Worm (Caenorhabditis elegans) whole organism, L2 larva: ENCODE data around the gene R05G6.9.

ENCODE experiments used
- alr-1 ChIP-seq: fragments of 150-350 bp; optimal IDR thresholded peaks from 2 replicates; lab custom pipeline; 2014; ENCODE audit warnings: missing biosample characterization, missing genetic modification characterization
- blmp-1 ChIP-seq: sonication (generic microtip); optimal IDR thresholded peaks from 2 replicates; lab custom pipeline; 2017; ENCODE audit warnings: missing genetic modification characterization, mild to moderate bottlenecking, missing compliant biosample characterization, antibody characterized with exemption, moderate library complexity; ENCODE audit not compliant: insufficient read depth
- ceh-16 ChIP-seq: fragments of 150-350 bp; optimal IDR thresholded peaks from 2 replicates; lab custom pipeline; 2014; ENCODE audit warnings: missing biosample characterization, missing genetic modification characterization
- ceh-82 ChIP-seq: fragments of 150-350 bp; optimal IDR thresholded peaks from 2 replicates; lab custom pipeline; 2014; ENCODE audit warnings: missing biosample characterization, missing genetic modification characterization
- dmd-4 ChIP-seq: sonication (generic microtip); optimal IDR thresholded peaks from 2 replicates; lab custom pipeline; 2017; ENCODE audit warnings: missing biosample characterization, missing genetic modification characterization
- fos-1 ChIP-seq: fragments of 150-350 bp; optimal IDR thresholded peaks from 2 replicates; lab custom pipeline; 2014; ENCODE audit warnings: missing biosample characterization, missing genetic modification characterization
- lin-39 ChIP-seq: fragments of 150-350 bp; optimal IDR thresholded peaks from 2 replicates; lab custom pipeline; 2014; ENCODE audit warnings: missing biosample characterization, missing genetic modification reagents, missing genetic modification characterization
- nhr-10 ChIP-seq: sonication (generic microtip); optimal IDR thresholded peaks from 2 replicates; lab custom pipeline; 2017; ENCODE audit warnings: missing biosample characterization, missing genetic modification characterization
- nhr-77 ChIP-seq: fragments of 150-350 bp; optimal IDR thresholded peaks from 2 replicates; lab custom pipeline; 2014; ENCODE audit warnings: missing biosample characterization, missing genetic modification characterization
- zag-1 ChIP-seq: fragments of 150-350 bp; optimal IDR thresholded peaks from 2 replicates; lab custom pipeline; 2014; ENCODE audit warnings: missing biosample characterization, missing genetic modification characterization

DNA sequence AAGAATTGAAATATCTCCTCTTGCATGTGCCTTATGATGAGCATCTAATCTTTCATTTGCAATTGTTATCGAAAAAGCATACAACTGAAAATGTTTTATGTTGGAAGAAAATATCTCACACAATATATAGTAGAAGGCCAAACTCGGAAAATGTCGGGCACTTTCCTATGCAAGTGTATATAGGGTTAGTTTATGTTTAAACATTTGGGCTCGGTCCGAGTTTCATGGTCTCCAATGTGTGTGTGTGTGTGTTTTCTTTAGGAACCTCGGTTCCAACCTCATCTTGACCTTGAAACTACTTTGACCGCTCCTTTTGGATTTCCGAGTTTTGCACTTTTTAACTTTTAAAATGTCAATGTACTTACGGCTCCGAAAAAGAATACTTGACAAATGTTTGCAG lies 16.8 kb downstream of the R05G6.9 start:
- TF ChIP-seq nhr-10 (no peak), alr-1 (tag; lab: Kevin White, UChicago) (no peak), lin-39 (tag; lab: Kevin White, UChicago) (no peak), blmp-1 (tag; lab: Kevin White, UChicago) (no peak), dmd-4 (no peak), nhr-77 (tag; lab: Kevin White, UChicago) (no peak), fos-1 (tag; lab: Kevin White, UChicago) (no peak), zag-1 (tag; lab: Kevin White, UChicago) (no peak), ceh-16 (tag; lab: Kevin White, UChicago) (no peak), ceh-82 (tag; lab: Kevin White, UChicago) (no peak)
